Worm (Caenorhabditis elegans) whole organism, early embryonic: ENCODE results near the gene Y73B6A.3.

Experiments used
- B0310.2 ChIP-seq: sonication (generic microtip); optimal IDR thresholded peaks from 2 replicates; lab custom pipeline; 2016; ENCODE audit warnings: mild to moderate bottlenecking, missing genetic modification characterization, missing compliant biosample characterization
- F13C5.2 ChIP-seq: sonication (generic microtip); optimal IDR thresholded peaks from 2 replicates; lab custom pipeline; 2017; ENCODE audit warnings: mild to moderate bottlenecking, missing genetic modification characterization, inconsistent platforms, missing compliant biosample characterization
- aly-1 ChIP-seq: sonication (generic microtip); optimal IDR thresholded peaks from 2 replicates; lab custom pipeline; 2016; ENCODE audit warnings: missing genetic modification characterization, missing compliant biosample characterization
- ama-1 ChIP-seq: fragments of 150-350 bp; optimal IDR thresholded peaks from 2 replicates; lab custom pipeline; 2014
- ceh-36 ChIP-seq: sonication (generic microtip); optimal IDR thresholded peaks from 2 replicates; lab custom pipeline; 2016; ENCODE audit warnings: missing genetic modification characterization, inconsistent platforms, missing compliant biosample characterization
- ets-7 ChIP-seq: sonication (generic microtip); optimal IDR thresholded peaks from 2 replicates; lab custom pipeline; 2016; ENCODE audit warnings: missing genotype, missing genetic modification characterization, missing compliant biosample characterization
- flt-1 ChIP-seq: fragments of 200-800 bp; sonication (Bioruptor generic); IDR thresholded peaks from 2 replicates; pipeline ENCODE4 v1.3.6; 2022; ENCODE audit warnings: missing genetic modification characterization, missing compliant biosample characterization
- hmbx-1 ChIP-seq: sonication (generic microtip); optimal IDR thresholded peaks from 2 replicates; lab custom pipeline; 2016; ENCODE audit warnings: mild to moderate bottlenecking, missing genetic modification characterization, missing compliant biosample characterization
- hnd-1 ChIP-seq: sonication (generic microtip); optimal IDR thresholded peaks from 2 replicates; lab custom pipeline; 2016; ENCODE audit warnings: missing genetic modification characterization, missing compliant biosample characterization
- pes-1 ChIP-seq: fragments of 200-800 bp; sonication (Bioruptor generic); IDR thresholded peaks from 2 replicates; pipeline ENCODE4 v1.3.6; 2022; ENCODE audit warnings: missing genetic modification reagents, missing genetic modification characterization, missing compliant biosample characterization
- scrt-1 ChIP-seq: fragments of 200-800 bp; sonication (Bioruptor generic); IDR thresholded peaks from 2 replicates; pipeline ENCODE4 v1.3.6; 2022; ENCODE audit warnings: missing genetic modification characterization, missing compliant biosample characterization
- sea-1 ChIP-seq: fragments of 200-800 bp; sonication (Bioruptor generic); conservative IDR thresholded peaks from 2 replicates; pipeline ENCODE4 v1.3.6; 2022; ENCODE audit warnings: missing genetic modification characterization, missing compliant biosample characterization
- tbx-11 ChIP-seq: fragments of 200-800 bp; sonication (Bioruptor generic); IDR thresholded peaks from 2 replicates; pipeline ENCODE4 v1.3.6; 2022; ENCODE audit warnings: missing genetic modification characterization, missing compliant biosample characterization
- tbx-37 ChIP-seq: fragments of 200-800 bp; sonication (Bioruptor generic); conservative IDR thresholded peaks from 2 replicates; pipeline ENCODE4 v1.3.6; 2022; ENCODE audit warnings: missing genetic modification reagents, missing genetic modification characterization, missing compliant biosample characterization
- tra-4 ChIP-seq: sonication (generic microtip); optimal IDR thresholded peaks from 2 replicates; lab custom pipeline; 2017; ENCODE audit warnings: missing genetic modification characterization, missing compliant biosample characterization

Gene Y73B6A.3

ce11 chrIV:6748491-6748890 lies 8.4 kb upstream of the Y73B6A.3 start, which contains the start of gene lin-45:
Gene lin-45, minus strand, starts transcription at chrIV:6748572.
- TF ChIP-seq aly-1 (tag; lab: Kevin White, UChicago) (no peak), hmbx-1 (tag; lab: Kevin White, UChicago) (no peak), pes-1 (GFP tag; lab: Robert Waterston, UW) (no peak), ceh-36 (tag; lab: Kevin White, UChicago) (no peak), tra-4 (tag; lab: Kevin White, UChicago) (no peak), scrt-1 (no peak)

ce11 chrIV:6747652-6748051 lies 7.6 kb upstream of the Y73B6A.3 start:
- TF ChIP-seq ets-7 (tag; lab: Kevin White, UChicago): no peak
- TF ChIP-seq tbx-37 (GFP tag; lab: Robert Waterston, UW): peak; percentile 42; the same call in 1 of the 2 replicates
- TF ChIP-seq pes-1 (GFP tag; lab: Robert Waterston, UW): peak; percentile 42; the same call in 1 of the 2 replicates
- no peak for TF ChIP-seq flt-1 (GFP tag; lab: Robert Waterston, UW)
- no peak for TF ChIP-seq ama-1 (lab: Kevin White, UChicago)
- no peak for TF ChIP-seq B0310.2
- TF ChIP-seq aly-1 (tag; lab: Kevin White, UChicago): no peak

- no peak for TF ChIP-seq ets-7 (tag; lab: Kevin White, UChicago)
- no peak for TF ChIP-seq hnd-1 (tag; lab: Kevin White, UChicago)
- TF ChIP-seq tbx-11 (GFP tag; lab: Robert Waterston, UW): no peak
- no peak for TF ChIP-seq aly-1 (tag; lab: Kevin White, UChicago)
- TF ChIP-seq ama-1 (lab: Kevin White, UChicago): no peak
- no peak for TF ChIP-seq F13C5.2 (tag; lab: Kevin White, UChicago)
- TF ChIP-seq ceh-36 (tag; lab: Kevin White, UChicago): no peak
- no peak for TF ChIP-seq sea-1 (GFP tag; lab: Robert Waterston, UW)
- no peak for TF ChIP-seq B0310.2
- TF ChIP-seq flt-1 (GFP tag; lab: Robert Waterston, UW): no peak
Measured at ce11 chrIV:6747083-6747482, 7.0 kb upstream of the Y73B6A.3 start.

- no peak for TF ChIP-seq ceh-36 (tag; lab: Kevin White, UChicago)
- no peak for TF ChIP-seq F13C5.2 (tag; lab: Kevin White, UChicago)
Measured at ce11 chrIV:6742159-6742558, 2.1 kb upstream of the Y73B6A.3 start, which contains the start of gene smg-7. Gene smg-7, minus strand, starts transcription at chrIV:6742443.
